Worm (Caenorhabditis elegans) whole organism, late embryonic: Measurements from ENCODE around the gene K01D12.1.
"Not testable (repeated sequence)": the region's sequence is repeated elsewhere in the genome, so short reads cannot be mapped to it uniquely, and the experiment has no call there.

Experiments used
- C08G9.2 ChIP-seq: sonication (generic microtip); optimal IDR thresholded peaks from 2 replicates; lab custom pipeline; 2016; ENCODE audit warnings: mild to moderate bottlenecking, missing genetic modification characterization, moderate library complexity, missing compliant biosample characterization
- C38D4.7 ChIP-seq: fragments of 200-800 bp; sonication (Bioruptor generic); optimal IDR thresholded peaks from 2 replicates; lab custom pipeline; 2018; ENCODE audit warnings: mild to moderate bottlenecking, missing genetic modification characterization, moderate library complexity, missing compliant biosample characterization
- F13H6.1 ChIP-seq: sonication (generic microtip); optimal IDR thresholded peaks from 2 replicates; lab custom pipeline; 2016; ENCODE audit warnings: missing genetic modification characterization, missing compliant biosample characterization
- K02D7.2 ChIP-seq: sonication (generic microtip); optimal IDR thresholded peaks from 2 replicates; lab custom pipeline; 2017; ENCODE audit warnings: mild to moderate bottlenecking, missing genetic modification characterization, missing compliant biosample characterization
- T23F11.4 ChIP-seq: fragments of 200-800 bp; sonication (Bioruptor generic); optimal IDR thresholded peaks from 2 replicates; lab custom pipeline; 2018; ENCODE audit warnings: mild to moderate bottlenecking, missing genetic modification characterization, missing compliant biosample characterization
- Y22D7AL.16 ChIP-seq: sonication (generic microtip); optimal IDR thresholded peaks from 2 replicates; lab custom pipeline; 2016; ENCODE audit warnings: missing genetic modification characterization, missing compliant biosample characterization
- ahr-1 ChIP-seq: sonication (generic microtip); optimal IDR thresholded peaks from 2 replicates; lab custom pipeline; 2016; ENCODE audit warnings: missing genetic modification characterization, missing compliant biosample characterization
- ama-1 ChIP-seq: fragments of 150-350 bp; optimal IDR thresholded peaks from 2 replicates; lab custom pipeline; 2014
- ceh-22 ChIP-seq: sonication (generic microtip); optimal IDR thresholded peaks from 2 replicates; lab custom pipeline; 2017; ENCODE audit warnings: missing biosample characterization, missing genetic modification characterization
- ceh-30 ChIP-seq: fragments of 150-350 bp; optimal IDR thresholded peaks from 2 replicates; lab custom pipeline; 2014; ENCODE audit warnings: missing biosample characterization, missing genetic modification characterization
- ceh-31 ChIP-seq: sonication (generic microtip); optimal IDR thresholded peaks from 2 replicates; lab custom pipeline; 2016; ENCODE audit warnings: missing genetic modification characterization, missing compliant biosample characterization
- ceh-34 ChIP-seq: sonication (generic microtip); optimal IDR thresholded peaks from 2 replicates; lab custom pipeline; 2016; ENCODE audit warnings: mild to moderate bottlenecking, missing genetic modification characterization, missing compliant biosample characterization
- ceh-48 ChIP-seq: sonication (generic microtip); optimal IDR thresholded peaks from 2 replicates; lab custom pipeline; 2016; ENCODE audit warnings: missing genetic modification characterization, inconsistent platforms, missing compliant biosample characterization
- ceh-6 ChIP-seq: fragments of 200-800 bp; sonication (Bioruptor generic); optimal IDR thresholded peaks from 2 replicates; lab custom pipeline; 2018; ENCODE audit warnings: mild to moderate bottlenecking, missing genetic modification characterization, missing compliant biosample characterization
- ceh-9 ChIP-seq: sonication (generic microtip); optimal IDR thresholded peaks from 2 replicates; lab custom pipeline; 2016; ENCODE audit warnings: mild to moderate bottlenecking, missing genetic modification characterization, inconsistent platforms, missing compliant biosample characterization
- dve-1 ChIP-seq: sonication (generic microtip); optimal IDR thresholded peaks from 2 replicates; lab custom pipeline; 2017; ENCODE audit warnings: antibody characterized with exemption, mild to moderate bottlenecking, missing genetic modification characterization, missing compliant biosample characterization
- ets-4 ChIP-seq: sonication (generic microtip); optimal IDR thresholded peaks from 2 replicates; lab custom pipeline; 2016; ENCODE audit warnings: missing genetic modification characterization, missing compliant biosample characterization
- fkh-6 ChIP-seq: sonication (generic microtip); optimal IDR thresholded peaks from 2 replicates; lab custom pipeline; 2016; ENCODE audit warnings: missing genetic modification characterization, missing compliant biosample characterization
- gmeb-2 ChIP-seq: sonication (generic microtip); optimal IDR thresholded peaks from 2 replicates; lab custom pipeline; 2016; ENCODE audit warnings: missing genetic modification characterization, inconsistent platforms, missing compliant biosample characterization
- lin-11 ChIP-seq: fragments of 200-800 bp; sonication (Bioruptor generic); optimal IDR thresholded peaks from 2 replicates; lab custom pipeline; 2018; ENCODE audit warnings: mild to moderate bottlenecking, missing genetic modification characterization, missing compliant biosample characterization
- madf-2 ChIP-seq: sonication (generic microtip); optimal IDR thresholded peaks from 2 replicates; lab custom pipeline; 2017; ENCODE audit warnings: missing genetic modification characterization, missing compliant biosample characterization
- nhr-11 ChIP-seq: fragments of 150-350 bp; optimal IDR thresholded peaks from 2 replicates; lab custom pipeline; 2014; ENCODE audit warnings: missing biosample characterization, missing genetic modification characterization
- npax-4 ChIP-seq: sonication (generic microtip); optimal IDR thresholded peaks from 2 replicates; lab custom pipeline; 2016; ENCODE audit warnings: missing genetic modification characterization, missing compliant biosample characterization
- pat-9 ChIP-seq: fragments of 200-800 bp; sonication (Bioruptor generic); optimal IDR thresholded peaks from 2 replicates; lab custom pipeline; 2018; ENCODE audit warnings: mild to moderate bottlenecking, missing genetic modification characterization, moderate library complexity, missing compliant biosample characterization
- pha-4 ChIP-seq: fragments of 150-350 bp; optimal IDR thresholded peaks from 2 replicates; lab custom pipeline; 2018; ENCODE audit warnings: missing biosample characterization, missing genetic modification reagents, missing genetic modification characterization
- sdc-2 ChIP-seq: sonication (generic microtip); optimal IDR thresholded peaks from 2 replicates; lab custom pipeline; 2016; ENCODE audit warnings: missing genotype, missing genetic modification characterization, missing compliant biosample characterization
- syd-9 ChIP-seq: sonication (generic microtip); optimal IDR thresholded peaks from 2 replicates; lab custom pipeline; 2016; ENCODE audit warnings: mild to moderate bottlenecking, missing genetic modification characterization, moderate library complexity, missing compliant biosample characterization
- tbx-2 ChIP-seq: sonication (generic microtip); optimal IDR thresholded peaks from 2 replicates; lab custom pipeline; 2016; ENCODE audit warnings: missing genetic modification characterization, missing compliant biosample characterization
- unc-3 ChIP-seq, 2 experiments: fragments of 200-800 bp in 1 of 2; sonication (Bioruptor generic) in 1 of 2; sonication (generic microtip) in 1 of 2; conservative IDR thresholded peaks in 1 of 2; optimal IDR thresholded peaks in 1 of 2; 2 replicates each; pipeline versions ENCODE4 v1.3.6 to Lab custom; 2016 to 2022; ENCODE audit warnings: missing compliant biosample characterization in 2 of 2, missing genetic modification characterization in 2 of 2, missing genetic modification reagents in 1 of 2
- unc-42 ChIP-seq: sonication (generic microtip); optimal IDR thresholded peaks from 2 replicates; lab custom pipeline; 2016; ENCODE audit warnings: missing genotype, missing genetic modification characterization, missing compliant biosample characterization
- unc-55 ChIP-seq: sonication (generic microtip); optimal IDR thresholded peaks from 2 replicates; lab custom pipeline; 2017; ENCODE audit warnings: missing biosample characterization, missing genetic modification reagents, missing genetic modification characterization
- zip-5 ChIP-seq: sonication (generic microtip); optimal IDR thresholded peaks from 2 replicates; lab custom pipeline; 2016; ENCODE audit warnings: missing genetic modification characterization, missing compliant biosample characterization
- ztf-16 ChIP-seq: sonication (generic microtip); optimal IDR thresholded peaks from 2 replicates; lab custom pipeline; 2017; ENCODE audit warnings: missing genetic modification characterization, missing compliant biosample characterization

K01D12.1 gene

DNA sequence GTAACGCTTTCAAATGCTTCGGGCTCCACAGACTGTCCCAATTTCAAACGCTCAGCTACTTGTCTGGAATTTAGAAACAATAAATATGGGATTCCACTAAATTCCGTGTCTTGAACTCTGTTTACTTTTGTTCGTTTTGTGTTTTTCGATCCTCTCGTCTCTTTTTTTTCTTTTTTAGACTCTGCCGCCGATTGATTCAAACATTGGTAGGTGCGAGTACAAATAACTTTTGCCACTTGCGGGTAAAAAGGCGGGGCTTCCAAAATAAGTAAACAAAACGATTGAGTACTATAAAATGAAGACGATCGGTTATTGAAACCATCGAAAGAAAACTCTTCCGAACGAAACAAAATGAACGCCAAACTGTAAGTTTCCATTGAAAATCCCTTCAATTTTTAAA lies 12.3 kb upstream of the K01D12.1 start, which contains the start of gene fipr-2:
Gene fipr-2, plus strand, starts transcription at position 245 of the 400 bp plus-strand sequence.
- TF ChIP-seq gmeb-2 (no peak), F13H6.1 (tag; lab: Kevin White, UChicago) (no peak), ztf-16 (tag; lab: Kevin White, UChicago) (no peak), K02D7.2 (tag; lab: Kevin White, UChicago) (no peak), unc-3 (GFP tag; conservative IDR thresholded peaks at IDR 0.05; lab: Robert Waterston, UW) (no peak), unc-3 (tag; optimal IDR thresholded peaks at IDR 0.05; lab: Kevin White, UChicago) (no peak), pha-4 (tag; lab: Kevin White, UChicago) (no peak), C38D4.7 (GFP tag; lab: Kevin White, UChicago) (no peak), fkh-6 (tag; lab: Kevin White, UChicago) (no peak), syd-9 (tag; lab: Kevin White, UChicago) (no peak), ahr-1 (tag; lab: Kevin White, UChicago) (no peak), lin-11 (tag; lab: Kevin White, UChicago) (no peak), T23F11.4 (GFP tag; lab: Kevin White, UChicago) (no peak), zip-5 (tag; lab: Kevin White, UChicago) (no peak), ceh-31 (tag; lab: Kevin White, UChicago) (no peak), npax-4 (no peak), ceh-9 (tag; lab: Kevin White, UChicago) (no peak)

ce11 chrV:12369437-12369836 lies 7.9 kb upstream of the K01D12.1 start, which contains the start of gene gcy-13:
TSS of gene gcy-13 (minus strand) at chrV:12369537.
- no peak for TF ChIP-seq ceh-6 (GFP tag; lab: Kevin White, UChicago)
- TF ChIP-seq Y22D7AL.16 (tag; lab: Kevin White, UChicago), result no peak
- TF ChIP-seq fkh-6 (tag; lab: Kevin White, UChicago), result no peak
- no peak for TF ChIP-seq tbx-2 (tag; lab: Kevin White, UChicago)
- TF ChIP-seq C08G9.2 (tag; lab: Kevin White, UChicago), result no peak
- no peak for TF ChIP-seq pat-9
- TF ChIP-seq unc-42 (tag; lab: Kevin White, UChicago), result no peak
- no peak for TF ChIP-seq pha-4 (tag; lab: Kevin White, UChicago)
- no peak for TF ChIP-seq nhr-11
- TF ChIP-seq ceh-34 (tag; lab: Kevin White, UChicago), result no peak
- no peak for TF ChIP-seq ceh-48 (tag; lab: Kevin White, UChicago)
- TF ChIP-seq, all 69 proteins: peak for 0

- no peak for TF ChIP-seq sdc-2 (tag; lab: Kevin White, UChicago)
These were observed 6.0 kb upstream of the K01D12.1 start, which contains the start of gene F23H12.7 for ce11 chrV:12371386-12371785. TSS of gene F23H12.7 (plus strand) at chrV:12371686.

DNA sequence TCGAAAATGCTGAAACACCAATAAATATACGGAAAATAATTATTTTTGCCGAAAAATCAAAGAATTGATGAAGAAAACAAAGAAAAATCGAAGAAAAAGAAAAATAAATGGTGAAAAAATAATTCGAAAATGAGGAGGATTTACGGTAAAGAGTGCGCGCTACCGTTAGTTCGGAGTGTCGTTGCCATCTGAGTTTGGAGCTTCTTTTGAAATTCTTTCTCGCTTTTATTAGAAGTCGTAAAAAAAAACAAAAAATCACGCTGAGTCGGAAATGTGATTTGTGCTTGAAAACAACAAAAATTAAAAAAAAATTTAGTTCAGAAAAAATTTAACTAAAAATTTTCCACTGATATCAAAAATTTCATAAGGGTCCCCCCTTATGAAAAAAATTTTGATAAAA lies 3.1 kb upstream of the K01D12.1 start, which contains the start of gene F23H12.10:
Gene F23H12.10, minus strand, starts transcription at position 12 of the 400 bp plus-strand sequence.
- not testable (repeated sequence) for TF ChIP-seq ama-1 (lab: Kevin White, UChicago); ceh-22 (tag; lab: Kevin White, UChicago); ceh-48 (tag; lab: Kevin White, UChicago)

- TF ChIP-seq ceh-30 (tag; lab: Kevin White, UChicago), result no peak
- TF ChIP-seq, all 69 proteins: peak for 0
These were observed 8.8 kb downstream of the K01D12.1 start, which contains the start of gene K01D12.15 for ce11 chrV:12386154-12386553. TSS of gene K01D12.15 (plus strand) at chrV:12386454.

ce11 chrV:12395699-12396098 lies 18.3 kb downstream of the K01D12.1 start, which contains the start of gene twk-14:
TSS of gene twk-14 (minus strand) at chrV:12395706.
- TF ChIP-seq madf-2 (tag; lab: Kevin White, UChicago), result no peak
- no peak for TF ChIP-seq ets-4 (tag; lab: Kevin White, UChicago)
- TF ChIP-seq unc-55, result no peak
- no peak for TF ChIP-seq gmeb-2
- TF ChIP-seq dve-1 (tag; lab: Kevin White, UChicago), result no peak
